Fruit fly (Drosophila melanogaster): ENCODE results near the gene CG31122.
A peak's percentile ranks its signal among the peaks of the same experiment; 100 is the strongest.

- TF ChIP-seq CG3919 (GFP tag; optimal IDR thresholded peaks at IDR 0.05) (peak; percentile 60), Hr38 (GFP tag; optimal IDR thresholded peaks at IDR 0.05) (no peak), lz (GFP tag; optimal IDR thresholded peaks at IDR 0.05) (peak; percentile 95), topi (GFP tag; optimal IDR thresholded peaks at IDR 0.05) (peak; percentile 93), CG6276 (GFP tag; optimal IDR thresholded peaks at IDR 0.05) (peak; percentile 64), CG1621 (tag; optimal IDR thresholded peaks at IDR 0.05) (no peak), CG6163 (GFP tag; IDR thresholded peaks at IDR 0.05) (peak; percentile 27; the same call in 1 of the 3 replicates), CG16779 (tag; optimal IDR thresholded peaks at IDR 0.05) (no peak), spab (GFP tag; optimal IDR thresholded peaks at IDR 0.05) (no peak), svp (GFP tag) (peak; percentile 96), esn (GFP tag; optimal IDR thresholded peaks at IDR 0.05) (peak; percentile 95), OdsH (GFP tag; optimal IDR thresholded peaks at IDR 0.05) (peak; percentile 71), CG6792 (GFP tag; optimal IDR thresholded peaks at IDR 0.05) (peak; percentile 68), CG6808 (GFP tag; optimal IDR thresholded peaks at IDR 0.05) (no peak)
Observed at dm6 chr3R:18448059-18448979, 35.6 kb upstream of the CG31122 start.

Data from whole organism, prepupa.